Fruit fly (Drosophila melanogaster) whole organism, embryonic: ENCODE measurements around the gene CG7080.

ENCODE experiments used
- Ada2b ChIP-seq: fragments of 200-800 bp; sonication (Bioruptor generic); IDR thresholded peaks from 2 replicates; pipeline ENCODE4 v1.3.6; 2022; ENCODE audit warnings: missing biosample characterization, missing genetic modification characterization
- Awh ChIP-seq: fragments of 200-800 bp; sonication (Bioruptor generic); IDR thresholded peaks from 2 replicates; pipeline ENCODE4, ENCODE4 v1.3.6; 2022; ENCODE audit warnings: missing biosample characterization, missing genetic modification characterization
- B-H2 ChIP-seq: fragments of 200-800 bp; sonication (Bioruptor generic); optimal IDR thresholded peaks from 2 replicates; lab custom pipeline; 2018; ENCODE audit warnings: missing biosample characterization, mild to moderate bottlenecking, missing genetic modification characterization
- CG10209 ChIP-seq: fragments of 200-800 bp; sonication (Bioruptor generic); optimal IDR thresholded peaks from 3 replicates; lab custom pipeline; 2017; ENCODE audit warnings: missing biosample characterization, mild to moderate bottlenecking, missing genetic modification characterization, missing genetic modification reagents
- CG10959 ChIP-seq: fragments of 200-800 bp; sonication (Bioruptor generic); IDR thresholded peaks from 2 replicates; pipeline ENCODE4 v1.3.6; 2022; ENCODE audit warnings: missing biosample characterization, missing genetic modification characterization
- CG11560 ChIP-seq: fragments of 200-800 bp; sonication (Bioruptor generic); IDR thresholded peaks from 3 replicates; pipeline ENCODE4 v1.3.6; 2022; ENCODE audit warnings: missing biosample characterization, missing genetic modification characterization
- CG12071 ChIP-seq: fragments of 200-800 bp; sonication (Bioruptor generic); optimal IDR thresholded peaks from 3 replicates; lab custom pipeline; 2018; ENCODE audit warnings: missing biosample characterization, mild to moderate bottlenecking, missing genetic modification characterization
- CG12659 ChIP-seq: fragments of 200-800 bp; sonication (Bioruptor generic); optimal IDR thresholded peaks from 3 replicates; lab custom pipeline; 2017; ENCODE audit warnings: mild to moderate bottlenecking, missing biosample characterization, missing genetic modification reagents, missing genetic modification characterization
- CG15269 ChIP-seq: fragments of 200-800 bp; sonication (Bioruptor generic); optimal IDR thresholded peaks from 2 replicates; lab custom pipeline; 2018; ENCODE audit warnings: missing biosample characterization, mild to moderate bottlenecking, missing genetic modification characterization, moderate library complexity
- CG1602 ChIP-seq: fragments of 200-800 bp; sonication (Bioruptor generic); optimal IDR thresholded peaks from 3 replicates; lab custom pipeline; 2016; ENCODE audit warnings: missing biosample characterization, missing genetic modification characterization
- CG1603 ChIP-seq: fragments of 200-800 bp; sonication (Bioruptor generic); optimal IDR thresholded peaks from 2 replicates; lab custom pipeline; 2019; ENCODE audit warnings: missing biosample characterization, mild to moderate bottlenecking, missing genetic modification characterization, moderate library complexity
- CG16815 ChIP-seq: fragments of 200-800 bp; sonication (Bioruptor generic); optimal IDR thresholded peaks from 3 replicates; lab custom pipeline; 2017; ENCODE audit warnings: missing biosample characterization, mild to moderate bottlenecking, missing genetic modification characterization
- CG32772 ChIP-seq: fragments of 200-800 bp; sonication (Bioruptor generic); IDR thresholded peaks from 2 replicates; pipeline ENCODE4 v1.3.6; 2022; ENCODE audit warnings: missing biosample characterization, missing genetic modification characterization
- CG3726 ChIP-seq: fragments of 200-800 bp; sonication (Bioruptor generic); IDR thresholded peaks from 3 replicates; pipeline ENCODE4, ENCODE4 v1.3.6; 2022; ENCODE audit warnings: missing biosample characterization, missing genetic modification characterization
- CG3847 ChIP-seq: fragments of 200-800 bp; sonication (Bioruptor generic); IDR thresholded peaks from 2 replicates; pipeline ENCODE4 v1.3.6; 2022; ENCODE audit warnings: missing biosample characterization, missing genetic modification characterization
- CG4617 ChIP-seq: fragments of 200-800 bp; sonication (Bioruptor generic); optimal IDR thresholded peaks from 3 replicates; lab custom pipeline; 2016; ENCODE audit warnings: missing biosample characterization, missing genetic modification characterization, borderline replicate concordance
- CG5245 ChIP-seq: fragments of 200-800 bp; sonication (Bioruptor generic); optimal IDR thresholded peaks from 3 replicates; lab custom pipeline; 2016; ENCODE audit warnings: missing biosample characterization, missing genetic modification characterization
- CG6272 ChIP-seq: fragments of 200-800 bp; sonication (Bioruptor generic); IDR thresholded peaks from 2 replicates; pipeline ENCODE4 v1.3.6; 2022; ENCODE audit warnings: missing biosample characterization, missing genetic modification characterization
- CG6854 ChIP-seq: fragments of 200-800 bp; sonication (Bioruptor generic); optimal IDR thresholded peaks from 3 replicates; lab custom pipeline; 2017; ENCODE audit warnings: missing biosample characterization, mild to moderate bottlenecking, missing genetic modification characterization
- CG7372 ChIP-seq: fragments of 200-800 bp; sonication (Bioruptor generic); IDR thresholded peaks from 2 replicates; pipeline ENCODE4 v1.3.6; 2022; ENCODE audit warnings: missing biosample characterization, missing genetic modification characterization
- CG7839 ChIP-seq: fragments of 200-800 bp; sonication (Bioruptor generic); optimal IDR thresholded peaks from 3 replicates; lab custom pipeline; 2018; ENCODE audit warnings: missing biosample characterization, mild to moderate bottlenecking, missing genetic modification characterization, moderate library complexity
- CG8359 ChIP-seq: fragments of 200-800 bp; sonication (Bioruptor generic); optimal IDR thresholded peaks from 2 replicates; lab custom pipeline; 2017; ENCODE audit warnings: missing biosample characterization, mild to moderate bottlenecking, missing genetic modification characterization, borderline replicate concordance
- Camta ChIP-seq: fragments of 200-800 bp; sonication (Bioruptor generic); optimal IDR thresholded peaks from 2 replicates; lab custom pipeline; 2016; ENCODE audit warnings: missing biosample characterization, missing genetic modification characterization
- D ChIP-seq, 2 experiments: fragments of 200-800 bp in 1 of 2; fragments of >200 bp in 1 of 2; sonication (Bioruptor generic) in 1 of 2; optimal IDR thresholded peaks; 2 replicates in 1 of 2; 3 replicates in 1 of 2; lab custom pipeline; 2017; ENCODE audit warnings: mild to moderate bottlenecking in 1 of 2, missing biosample characterization in 1 of 2, missing genetic modification characterization in 1 of 2, missing genetic modification reagents in 1 of 2
- Dbx ChIP-seq: fragments of 200-800 bp; sonication (Bioruptor generic); IDR thresholded peaks from 3 replicates; pipeline ENCODE4 v1.3.6; 2022; ENCODE audit warnings: missing biosample characterization, missing genetic modification characterization
- E2f1 ChIP-seq: fragments of 200-800 bp; sonication (Bioruptor generic); IDR thresholded peaks from 2 replicates; pipeline ENCODE4 v1.3.6; 2022; ENCODE audit warnings: missing biosample characterization, missing genetic modification characterization
- Fer1 ChIP-seq: fragments of 200-800 bp; sonication (Bioruptor generic); optimal IDR thresholded peaks from 2 replicates; lab custom pipeline; 2017; ENCODE audit warnings: missing biosample characterization, mild to moderate bottlenecking, missing genetic modification characterization
- Meics ChIP-seq: fragments of 200-800 bp; sonication (Bioruptor generic); optimal IDR thresholded peaks from 2 replicates; lab custom pipeline; 2017; ENCODE audit warnings: missing biosample characterization, mild to moderate bottlenecking, missing genetic modification characterization
- Oaz ChIP-seq: fragments of 200-800 bp; sonication (Bioruptor generic); IDR thresholded peaks from 2 replicates; pipeline ENCODE4 v1.3.6; 2022; ENCODE audit warnings: missing biosample characterization, missing genetic modification characterization
- Rfx ChIP-seq: fragments of 200-800 bp; sonication (Bioruptor generic); IDR thresholded peaks from 2 replicates; pipeline ENCODE4 v1.3.6; 2022; ENCODE audit warnings: missing biosample characterization, missing genetic modification characterization
- crc ChIP-seq: fragments of 200-800 bp; sonication (Bioruptor generic); optimal IDR thresholded peaks from 2 replicates; lab custom pipeline; 2016; ENCODE audit warnings: missing biosample characterization, missing genetic modification characterization
- dimm ChIP-seq: fragments of 200-800 bp; sonication (Bioruptor generic); IDR thresholded peaks from 2 replicates; pipeline ENCODE4 v1.3.6; 2022; ENCODE audit warnings: missing biosample characterization, missing genetic modification characterization
- dmrt99B ChIP-seq: fragments of 200-800 bp; sonication (Bioruptor generic); optimal IDR thresholded peaks from 2 replicates; lab custom pipeline; 2018; ENCODE audit warnings: missing biosample characterization, mild to moderate bottlenecking, missing genetic modification characterization, moderate library complexity
- dysf ChIP-seq: fragments of 200-800 bp; sonication (Bioruptor generic); IDR thresholded peaks from 3 replicates; pipeline ENCODE4 v1.3.6; 2022; ENCODE audit warnings: missing biosample characterization, missing genetic modification characterization
- ems ChIP-seq: fragments of 200-800 bp; sonication (Bioruptor generic); optimal IDR thresholded peaks from 3 replicates; lab custom pipeline; 2016; ENCODE audit warnings: missing biosample characterization, missing genetic modification characterization
- fd3F ChIP-seq: fragments of 200-800 bp; sonication (Bioruptor generic); optimal IDR thresholded peaks from 2 replicates; lab custom pipeline; 2018; ENCODE audit warnings: missing biosample characterization, mild to moderate bottlenecking, missing genetic modification characterization, moderate library complexity
- fd96Cb ChIP-seq: fragments of 200-800 bp; sonication (Bioruptor generic); optimal IDR thresholded peaks from 2 replicates; lab custom pipeline; 2018; ENCODE audit warnings: missing biosample characterization, mild to moderate bottlenecking, missing genetic modification characterization, moderate library complexity
- gsb-n ChIP-seq: fragments of 200-800 bp; sonication (Bioruptor generic); optimal IDR thresholded peaks from 3 replicates; lab custom pipeline; 2018; ENCODE audit warnings: missing biosample characterization, mild to moderate bottlenecking, missing genetic modification characterization
- gt ChIP-seq: fragments of 200-800 bp; sonication (Bioruptor generic); IDR thresholded peaks from 2 replicates; pipeline ENCODE4 v1.3.6; 2022; ENCODE audit warnings: missing biosample characterization, missing genetic modification characterization
- kah ChIP-seq: fragments of 200-800 bp; sonication (Bioruptor generic); optimal IDR thresholded peaks from 2 replicates; lab custom pipeline; 2018; ENCODE audit warnings: missing biosample characterization, mild to moderate bottlenecking, missing genetic modification characterization
- kni ChIP-seq: fragments of 200-800 bp; sonication (Bioruptor generic); optimal IDR thresholded peaks from 3 replicates; lab custom pipeline; 2017; ENCODE audit warnings: mild to moderate bottlenecking, missing biosample characterization, missing genetic modification reagents, missing genetic modification characterization
- lbe ChIP-seq: fragments of 200-800 bp; sonication (Bioruptor generic); optimal IDR thresholded peaks from 2 replicates; lab custom pipeline; 2016; ENCODE audit warnings: missing biosample characterization, mild to moderate bottlenecking, missing genetic modification characterization
- mam ChIP-seq: fragments of 200-800 bp; sonication (Bioruptor generic); optimal IDR thresholded peaks from 3 replicates; lab custom pipeline; 2016; ENCODE audit warnings: missing biosample characterization, missing genetic modification characterization
- nerfin-1 ChIP-seq: fragments of 200-800 bp; sonication (Bioruptor generic); optimal IDR thresholded peaks from 3 replicates; lab custom pipeline; 2019; ENCODE audit warnings: missing biosample characterization, mild to moderate bottlenecking, missing genetic modification characterization, moderate library complexity
- odd ChIP-seq: fragments of 200-800 bp; sonication (Bioruptor generic); optimal IDR thresholded peaks from 2 replicates; lab custom pipeline; 2017; ENCODE audit warnings: missing biosample characterization, mild to moderate bottlenecking, missing genetic modification characterization
- prd ChIP-seq, 3 experiments: fragments of >200 bp in 2 of 3; fragments of 200-800 bp in 1 of 3; sonication (Bioruptor generic) in 1 of 3; optimal IDR thresholded peaks in 2 of 3; IDR thresholded peaks in 1 of 3; 2 replicates in 2 of 3; 3 replicates in 1 of 3; pipeline versions ENCODE4 v1.3.6 to Lab custom; 2017 to 2022; ENCODE audit warnings: missing biosample characterization in 1 of 3, missing genetic modification characterization in 1 of 3
- sens ChIP-seq: fragments of 200-800 bp; sonication (Bioruptor generic); peaks from one replicate; lab custom pipeline; 2016; ENCODE audit warnings: missing biosample characterization, missing genetic modification characterization
- so ChIP-seq: fragments of 200-800 bp; sonication (Bioruptor generic); IDR thresholded peaks from 3 replicates; pipeline ENCODE4 v1.3.6; 2022; ENCODE audit warnings: missing biosample characterization, missing genetic modification characterization
- trh ChIP-seq: fragments of 200-800 bp; sonication (Bioruptor generic); optimal IDR thresholded peaks from 2 replicates; lab custom pipeline; 2016; ENCODE audit warnings: missing biosample characterization, missing genetic modification characterization

The CG7080 gene

DNA sequence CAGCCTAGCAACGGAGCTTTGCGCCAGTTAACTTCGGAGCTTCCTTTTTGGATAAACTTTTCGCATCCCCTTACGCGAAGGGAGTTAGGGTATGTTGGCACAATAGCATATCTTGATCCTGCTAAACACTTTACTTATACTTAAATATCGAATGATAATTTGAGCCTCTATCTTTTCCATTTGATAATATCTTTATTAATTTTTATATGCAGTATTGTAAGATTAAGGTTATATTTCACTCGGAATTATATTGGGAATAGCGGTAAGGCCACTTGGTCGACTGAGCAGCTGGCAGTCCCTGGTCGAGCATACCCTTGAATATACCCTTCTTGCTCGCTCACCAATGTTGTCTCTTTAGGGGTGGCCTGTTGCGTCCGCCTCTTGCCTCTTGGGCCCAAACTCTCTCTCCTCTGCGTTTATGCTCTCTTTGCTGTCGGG, 39.7 kb downstream of the CG7080 start (continued):
- TF ChIP-seq lbe (GFP tag; lab: Kevin White, UChicago) (peak; percentile 25), B-H2 (peak; percentile 36), CG5245 (GFP tag; lab: Kevin White, UChicago) (peak; percentile 32), CG16815 (GFP tag; lab: Kevin White, UChicago) (peak; percentile 47), CG10209 (peak; percentile 64), CG10959 (GFP tag; lab: Robert Waterston, UW) (no peak), Fer1 (GFP tag; lab: Kevin White, UChicago) (peak; percentile 74), nerfin-1 (tag; lab: Kevin White, UChicago) (no peak), CG1603 (tag; lab: Kevin White, UChicago) (peak; percentile 34), sens (GFP tag; lab: Kevin White, UChicago) (peak; percentile 95), Ada2b (GFP tag; lab: Robert Waterston, UW) (peak; percentile 84), D (optimal IDR thresholded peaks at IDR 0.05; lab: Kevin White, UChicago) (no peak), D (GFP tag; optimal IDR thresholded peaks at IDR 0.05; lab: Kevin White, UChicago) (peak; percentile 41), so (peak; percentile 77; the same call in 2 of the 3 replicates), fd96Cb (tag; lab: Kevin White, UChicago) (peak; percentile 41), CG7839 (tag; lab: Kevin White, UChicago) (peak; percentile 80), prd (optimal IDR thresholded peaks at IDR 0.05; lab: Kevin White, UChicago) (no peak), prd (GFP tag; IDR thresholded peaks at IDR 0.05; lab: Robert Waterston, UW) (peak; percentile 78), gsb-n (no peak), Meics (GFP tag; lab: Kevin White, UChicago) (peak; percentile 77), dimm (GFP tag; lab: Robert Waterston, UW) (peak; percentile 29; the same call in 1 of the 2 replicates), CG6272 (GFP tag; lab: Robert Waterston, UW) (peak; percentile 44), Rfx (GFP tag; lab: Robert Waterston, UW) (peak; percentile 78), CG7372 (peak; percentile 56), ems (no peak), trh (GFP tag; lab: Kevin White, UChicago) (peak; percentile 50), odd (GFP tag; lab: Kevin White, UChicago) (peak; percentile 49), Dbx (peak; percentile 82), crc (GFP tag; lab: Kevin White, UChicago) (peak; percentile 46), CG3847 (GFP tag; lab: Robert Waterston, UW) (peak; percentile 79), Awh (GFP tag; lab: Robert Waterston, UW) (peak; percentile 56; the same call in 1 of the 2 replicates), CG12071 (GFP tag; lab: Kevin White, UChicago) (peak; percentile 6), CG11560 (tag; lab: Robert Waterston, UW) (peak; percentile 60; the same call in 2 of the 3 replicates), kah (GFP tag; lab: Kevin White, UChicago) (no peak), dmrt99B (peak; percentile 82), dysf (GFP tag; lab: Robert Waterston, UW) (peak; percentile 82), CG1602 (GFP tag; lab: Kevin White, UChicago) (peak; percentile 24), CG15269 (tag; lab: Kevin White, UChicago) (peak; percentile 66), fd3F (GFP tag; lab: Kevin White, UChicago) (peak; percentile 12), CG32772 (peak; percentile 58), Camta (GFP tag; lab: Kevin White, UChicago) (peak; percentile 61), gt (0 out of 2 replicates have a peak, but pooled peaks have one; percentile 39), CG4617 (peak; percentile 8), Oaz (0 out of 2 replicates have a peak, but pooled peaks have one; percentile 60), CG12659 (GFP tag; lab: Kevin White, UChicago) (peak; percentile 59), kni (GFP tag; lab: Kevin White, UChicago) (no peak), CG8359 (GFP tag; lab: Kevin White, UChicago) (peak; percentile 19), mam (GFP tag; lab: Kevin White, UChicago) (peak; percentile 71), CG6854 (GFP tag; lab: Kevin White, UChicago) (peak; percentile 46), CG3726 (GFP tag; lab: Robert Waterston, UW) (peak; percentile 69; the same call in 2 of the 3 replicates), E2f1 (GFP tag; lab: Robert Waterston, UW) (peak; percentile 60)
